Worm (Caenorhabditis elegans): ENCODE measurements around the gene C31E10.6.
A peak's percentile ranks its signal among the peaks of the same experiment; 100 is the strongest.

C31E10.6 gene

DNA sequence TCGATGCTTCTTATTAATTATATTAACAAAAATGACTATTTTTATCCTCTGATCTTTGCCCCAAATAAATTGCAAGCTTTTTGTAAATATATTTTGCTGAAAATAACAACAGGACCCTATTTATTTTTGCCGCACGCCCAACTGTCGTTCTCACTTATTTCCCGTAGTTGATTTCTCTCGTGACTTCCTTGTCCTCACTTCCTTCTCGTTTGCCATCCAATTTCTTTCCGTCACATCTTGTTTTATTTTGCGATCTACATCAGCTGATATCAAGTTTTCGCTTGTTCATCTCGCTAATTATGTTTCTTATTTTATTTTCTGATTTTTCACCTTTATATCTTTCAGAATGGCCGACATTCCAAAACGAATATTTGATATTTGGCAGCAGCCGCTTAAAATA, 20.8 kb upstream of the C31E10.6 start, which contains the start of gene F48F7.5 (continued):
- TF ChIP-seq pax-3 (tag; optimal IDR thresholded peaks at IDR 0.05): no peak
- no peak for TF ChIP-seq ztf-11 (tag; optimal IDR thresholded peaks at IDR 0.05)
- TF ChIP-seq egl-13 (tag; optimal IDR thresholded peaks at IDR 0.05): no peak
- no peak for TF ChIP-seq isw-1 (GFP tag; IDR thresholded peaks at IDR 0.05)
- TF ChIP-seq sup-37 (GFP tag; optimal IDR thresholded peaks at IDR 0.05): no peak
- TF ChIP-seq nhr-84 (tag; optimal IDR thresholded peaks at IDR 0.05): no peak
- no peak for TF ChIP-seq F16B12.6 (tag; optimal IDR thresholded peaks at IDR 0.05)
- no peak for TF ChIP-seq aly-2 (tag; optimal IDR thresholded peaks at IDR 0.05)
- no peak for TF ChIP-seq ceh-82 (tag; optimal IDR thresholded peaks at IDR 0.05)
- no peak for TF ChIP-seq aha-1 (tag; optimal IDR thresholded peaks at IDR 0.05)
- TF ChIP-seq nhr-90 (tag; optimal IDR thresholded peaks at IDR 0.05; ENCODE audit: poor library complexity): no peak
- peak; percentile 27 for TF ChIP-seq dsc-1 (tag; optimal IDR thresholded peaks at IDR 0.05)
- TF ChIP-seq C34B4.2 (tag; optimal IDR thresholded peaks at IDR 0.05): no peak
- no peak for TF ChIP-seq hlh-4 (tag; optimal IDR thresholded peaks at IDR 0.05)
- peak; percentile 19 to 29 for TF ChIP-seq lsy-2 (tag; optimal IDR thresholded peaks at IDR 0.05)
- TF ChIP-seq skn-1 (tag; optimal IDR thresholded peaks at IDR 0.05): peak; percentile 7
- no peak for TF ChIP-seq nhr-28 (tag; optimal IDR thresholded peaks at IDR 0.05)
- TF ChIP-seq nhr-19 (GFP tag; conservative IDR thresholded peaks at IDR 0.05): peak; percentile 50
- TF ChIP-seq zag-1 (tag; optimal IDR thresholded peaks at IDR 0.05): no peak
- TF ChIP-seq ets-5 (GFP tag; IDR thresholded peaks at IDR 0.05): no peak
- peak; percentile 92 for TF ChIP-seq lin-14 (GFP tag; optimal IDR thresholded peaks at IDR 0.05)
- TF ChIP-seq nhr-77 (tag; optimal IDR thresholded peaks at IDR 0.05): no peak
- TF ChIP-seq nhr-12 (tag; optimal IDR thresholded peaks at IDR 0.05): no peak
- TF ChIP-seq swsn-7 (tag; optimal IDR thresholded peaks at IDR 0.05): peak; percentile 37
- no peak for TF ChIP-seq lin-15B (tag; optimal IDR thresholded peaks at IDR 0.05)
- no peak for TF ChIP-seq lin-13 (GFP tag; optimal IDR thresholded peaks at IDR 0.05)
- no peak for TF ChIP-seq nhr-76 (tag; optimal IDR thresholded peaks at IDR 0.05)
- TF ChIP-seq C04F5.9 (tag; optimal IDR thresholded peaks at IDR 0.05): no peak
- no peak for TF ChIP-seq dpl-1 (GFP tag; optimal IDR thresholded peaks at IDR 0.05)
- no peak for TF ChIP-seq mab-9 (GFP tag; IDR thresholded peaks at IDR 0.05)
- TF ChIP-seq pag-3 (tag; optimal IDR thresholded peaks at IDR 0.05; ENCODE audit: borderline replicate concordance, insufficient read depth): peak; percentile 96
- peak; percentile 97 for TF ChIP-seq blmp-1 (tag; optimal IDR thresholded peaks at IDR 0.05)
- no peak for TF ChIP-seq ces-1 (GFP tag; optimal IDR thresholded peaks at IDR 0.05)
- TF ChIP-seq lin-35 (GFP tag; optimal IDR thresholded peaks at IDR 0.05): peak; percentile 9 to 45
- TF ChIP-seq nhr-71 (tag; optimal IDR thresholded peaks at IDR 0.05): peak; percentile 82
- no peak for TF ChIP-seq sptf-1 (tag; optimal IDR thresholded peaks at IDR 0.05)
- no peak for TF ChIP-seq unc-86 (tag; optimal IDR thresholded peaks at IDR 0.05)
- TF ChIP-seq zip-4 (GFP tag; optimal IDR thresholded peaks at IDR 0.05): no peak
- no peak for TF ChIP-seq nhr-11 (tag; optimal IDR thresholded peaks at IDR 0.05)
- peak; percentile 31 for TF ChIP-seq mef-2 (tag; optimal IDR thresholded peaks at IDR 0.05)
- TF ChIP-seq C16A3.4 (tag; optimal IDR thresholded peaks at IDR 0.05): peak; percentile 32
- TF ChIP-seq lin-39 (tag; optimal IDR thresholded peaks at IDR 0.05): no peak
- no peak for TF ChIP-seq Y116A8C.19 (tag; optimal IDR thresholded peaks at IDR 0.05; ENCODE audit: borderline replicate concordance)
- peak; percentile 81 for TF ChIP-seq nhr-20 (tag; optimal IDR thresholded peaks at IDR 0.05)
- peak; percentile 70 for TF ChIP-seq unc-130 (tag; optimal IDR thresholded peaks at IDR 0.05)
- no peak for TF ChIP-seq egl-27 (tag; optimal IDR thresholded peaks at IDR 0.05)
- TF ChIP-seq sox-4 (tag; optimal IDR thresholded peaks at IDR 0.05): no peak
- no peak for TF ChIP-seq nhr-237 (tag; optimal IDR thresholded peaks at IDR 0.05)
- TF ChIP-seq nhr-47 (tag; optimal IDR thresholded peaks at IDR 0.05): peak; percentile 28
- TF ChIP-seq snpc-4 (tag; optimal IDR thresholded peaks at IDR 0.05): no peak
- no peak for TF ChIP-seq mep-1 (tag; optimal IDR thresholded peaks at IDR 0.05)
- no peak for TF ChIP-seq grh-1 (GFP tag; IDR thresholded peaks at IDR 0.05)
- no peak for TF ChIP-seq ceh-88 (GFP tag; IDR thresholded peaks at IDR 0.05)
- peak; percentile 90 for TF ChIP-seq nhr-85 (tag)
